Worm (Caenorhabditis elegans): ENCODE measurements around the gene glb-34.

- no peak for TF ChIP-seq nhr-11 (tag; optimal IDR thresholded peaks at IDR 0.05)
- TF ChIP-seq fkh-10 (GFP tag; optimal IDR thresholded peaks at IDR 0.05): no peak
- TF ChIP-seq egl-43 (GFP tag; IDR thresholded peaks at IDR 0.05): no peak
- TF ChIP-seq mdl-1 (tag; optimal IDR thresholded peaks at IDR 0.05): no peak
- TF ChIP-seq aly-2 (tag; optimal IDR thresholded peaks at IDR 0.05): no peak
- TF ChIP-seq zip-2 (tag; optimal IDR thresholded peaks at IDR 0.05): no peak
- TF ChIP-seq unc-62 (GFP tag; optimal IDR thresholded peaks at IDR 0.05 in 1 of 2): no peak
- no peak for TF ChIP-seq unc-62 (tag; optimal IDR thresholded peaks at IDR 0.05)
- no peak for TF ChIP-seq F49E8.2 (tag; optimal IDR thresholded peaks at IDR 0.05; ENCODE audit: borderline replicate concordance)
Measured at ce11 chrIV:14532366-14532765, 40.1 kb downstream of the glb-34 start.
